Worm (Caenorhabditis elegans) whole organism, midembryonic: ENCODE results near the gene vdac-1.

ENCODE experiments used
- T22C8.4 ChIP-seq: fragments of 200-800 bp; sonication (Bioruptor generic); IDR thresholded peaks from 2 replicates; pipeline ENCODE4 v1.3.6; 2022; ENCODE audit warnings: missing genetic modification characterization, missing compliant biosample characterization
- cog-1 ChIP-seq: sonication (generic microtip); optimal IDR thresholded peaks from 2 replicates; lab custom pipeline; 2016; ENCODE audit warnings: missing genetic modification characterization, missing compliant biosample characterization
- flt-1 ChIP-seq: fragments of 200-800 bp; sonication (Bioruptor generic); IDR thresholded peaks from 2 replicates; pipeline ENCODE4 v1.3.6; 2022; ENCODE audit warnings: missing genetic modification characterization, missing compliant biosample characterization
- klf-2 ChIP-seq: fragments of 200-800 bp; sonication (Bioruptor generic); conservative IDR thresholded peaks from 2 replicates; pipeline ENCODE4 v1.3.6; 2022; ENCODE audit warnings: missing genetic modification reagents, missing genetic modification characterization, missing compliant biosample characterization
- med-1 ChIP-seq: sonication (generic microtip); optimal IDR thresholded peaks from 2 replicates; lab custom pipeline; 2017; ENCODE audit warnings: missing genetic modification characterization, mild to moderate bottlenecking, missing compliant biosample characterization, antibody characterized with exemption, missing genetic modification reagents; ENCODE audit not compliant: insufficient read depth
- ref-1 ChIP-seq: fragments of 200-800 bp; sonication (Bioruptor generic); conservative IDR thresholded peaks from 2 replicates; pipeline ENCODE4 v1.3.6; 2022; ENCODE audit warnings: missing genetic modification reagents, missing genetic modification characterization, missing compliant biosample characterization
- tab-1 ChIP-seq: fragments of 200-800 bp; sonication (Bioruptor generic); IDR thresholded peaks from 2 replicates; pipeline ENCODE4 v1.3.6; 2022; ENCODE audit warnings: missing genetic modification characterization, missing compliant biosample characterization
- ztf-23 ChIP-seq: fragments of 200-800 bp; sonication (Bioruptor generic); IDR thresholded peaks from 2 replicates; pipeline ENCODE4 v1.3.6; 2022; ENCODE audit warnings: missing genetic modification reagents, missing genetic modification characterization, missing compliant biosample characterization
- ztf-29 ChIP-seq: fragments of 200-800 bp; sonication (Bioruptor generic); IDR thresholded peaks from 2 replicates; pipeline ENCODE4 v1.3.6; 2022; ENCODE audit warnings: missing genetic modification reagents, missing genetic modification characterization, missing compliant biosample characterization

vdac-1 gene

ce11 chrIV:7477697-7478096 lies 30.0 kb downstream of the vdac-1 start:
- TF ChIP-seq tab-1 (GFP tag; lab: Robert Waterston, UW) (no peak), ztf-23 (GFP tag; lab: Robert Waterston, UW) (no peak), cog-1 (no peak), flt-1 (GFP tag; lab: Robert Waterston, UW) (no peak), T22C8.4 (GFP tag; lab: Robert Waterston, UW) (no peak), klf-2 (GFP tag; lab: Robert Waterston, UW) (no peak), ref-1 (GFP tag; lab: Robert Waterston, UW) (no peak), med-1 (GFP tag; lab: Kevin White, UChicago) (no peak), ztf-29 (GFP tag; lab: Robert Waterston, UW) (no peak)

ce11 chrIV:7477197-7477596 lies 30.5 kb downstream of the vdac-1 start, which contains the start of gene pycr-4:
Gene pycr-4, minus strand, starts transcription at chrIV:7477297.
- TF ChIP-seq T22C8.4 (GFP tag; lab: Robert Waterston, UW) (no peak), cog-1 (no peak), klf-2 (GFP tag; lab: Robert Waterston, UW) (no peak), med-1 (GFP tag; lab: Kevin White, UChicago) (no peak), ref-1 (GFP tag; lab: Robert Waterston, UW) (no peak), ztf-23 (GFP tag; lab: Robert Waterston, UW) (no peak), tab-1 (GFP tag; lab: Robert Waterston, UW) (no peak), ztf-29 (GFP tag; lab: Robert Waterston, UW) (no peak), flt-1 (GFP tag; lab: Robert Waterston, UW) (no peak)

- TF ChIP-seq med-1 (GFP tag; lab: Kevin White, UChicago) (no peak), klf-2 (GFP tag; lab: Robert Waterston, UW) (no peak), flt-1 (GFP tag; lab: Robert Waterston, UW) (no peak), tab-1 (GFP tag; lab: Robert Waterston, UW) (no peak), ztf-23 (GFP tag; lab: Robert Waterston, UW) (no peak), T22C8.4 (GFP tag; lab: Robert Waterston, UW) (no peak), ref-1 (GFP tag; lab: Robert Waterston, UW) (no peak), ztf-29 (GFP tag; lab: Robert Waterston, UW) (no peak), cog-1 (no peak)
Observed at ce11 chrIV:7474826-7475225, 32.9 kb downstream of the vdac-1 start, which contains the start of gene slc-25A18.2. Gene slc-25A18.2, plus strand, starts transcription at chrIV:7475041.

ce11 chrIV:7473159-7473649 lies 34.5 kb downstream of the vdac-1 start, which contains the start of the genes plk-3 and F55G1.6:
Gene plk-3, minus strand, starts transcription at chrIV:7473209.
Gene F55G1.6, plus strand, starts transcription at chrIV:7473517.
- TF ChIP-seq flt-1 (GFP tag; lab: Robert Waterston, UW) (no peak), ztf-29 (GFP tag; lab: Robert Waterston, UW) (no peak), ztf-23 (GFP tag; lab: Robert Waterston, UW) (no peak), klf-2 (GFP tag; lab: Robert Waterston, UW) (no peak), med-1 (GFP tag; lab: Kevin White, UChicago) (no peak), T22C8.4 (GFP tag; lab: Robert Waterston, UW) (no peak), ref-1 (GFP tag; lab: Robert Waterston, UW) (no peak), cog-1 (no peak), tab-1 (GFP tag; lab: Robert Waterston, UW) (no peak)

ce11 chrIV:7469782-7470413 lies 37.8 kb downstream of the vdac-1 start, which contains the start of gene F55G1.7:
Gene F55G1.7, minus strand, starts transcription at chrIV:7469832.
- TF ChIP-seq tab-1 (GFP tag; lab: Robert Waterston, UW) = no peak

- TF ChIP-seq ztf-23 (GFP tag; lab: Robert Waterston, UW) (no peak), flt-1 (GFP tag; lab: Robert Waterston, UW) (no peak), med-1 (GFP tag; lab: Kevin White, UChicago) (no peak), klf-2 (GFP tag; lab: Robert Waterston, UW) (no peak), cog-1 (no peak)
Observed at ce11 chrIV:7468638-7469037, 39.1 kb downstream of the vdac-1 start.

- TF ChIP-seq T22C8.4 (GFP tag; lab: Robert Waterston, UW) (no peak), klf-2 (GFP tag; lab: Robert Waterston, UW) (no peak), ref-1 (GFP tag; lab: Robert Waterston, UW) (no peak), tab-1 (GFP tag; lab: Robert Waterston, UW) (no peak), ztf-23 (GFP tag; lab: Robert Waterston, UW) (no peak), cog-1 (no peak), flt-1 (GFP tag; lab: Robert Waterston, UW) (no peak), med-1 (GFP tag; lab: Kevin White, UChicago) (no peak), ztf-29 (GFP tag; lab: Robert Waterston, UW) (no peak)
Observed at ce11 chrIV:7467170-7467569, 40.5 kb downstream of the vdac-1 start.

- no peak for TF ChIP-seq ztf-29 (GFP tag; lab: Robert Waterston, UW)
- TF ChIP-seq cog-1 = no peak
- no peak for TF ChIP-seq tab-1 (GFP tag; lab: Robert Waterston, UW)
- TF ChIP-seq ref-1 (GFP tag; lab: Robert Waterston, UW) = no peak
Observed at ce11 chrIV:7465857-7466256, 41.8 kb downstream of the vdac-1 start, which contains the start of gene F13B6.3. Gene F13B6.3, minus strand, starts transcription at chrIV:7465957.

- TF ChIP-seq ref-1 (GFP tag; lab: Robert Waterston, UW) = no peak
- no peak for TF ChIP-seq klf-2 (GFP tag; lab: Robert Waterston, UW)
- TF ChIP-seq ztf-23 (GFP tag; lab: Robert Waterston, UW) = no peak
- no peak for TF ChIP-seq tab-1 (GFP tag; lab: Robert Waterston, UW)
- no peak for TF ChIP-seq T22C8.4 (GFP tag; lab: Robert Waterston, UW)
- no peak for TF ChIP-seq med-1 (GFP tag; lab: Kevin White, UChicago)
- no peak for TF ChIP-seq cog-1
Observed at ce11 chrIV:7460225-7460624, 47.5 kb downstream of the vdac-1 start, which contains the start of gene F13B6.2. Gene F13B6.2, minus strand, starts transcription at chrIV:7460325.
